Fruit fly (Drosophila melanogaster): ENCODE results near the gene mtgo.

Gene mtgo

dm6 chr2L:16545772-16546171 is 956 bp downstream of the mtgo start (continued):
- TF ChIP-seq CG11398 (GFP tag; optimal IDR thresholded peaks at IDR 0.05) (peak; percentile 16), emc (GFP tag; optimal IDR thresholded peaks at IDR 0.05) (peak; percentile 6), vnd (GFP tag; IDR thresholded peaks at IDR 0.05; ENCODE audit: partially characterized antibody) (no peak), CG1233 (GFP tag; optimal IDR thresholded peaks at IDR 0.05) (peak; percentile 47), PHDP (tag; optimal IDR thresholded peaks at IDR 0.05) (peak; percentile 85), Max (GFP tag; optimal IDR thresholded peaks at IDR 0.05) (peak; percentile 45), TFAM (GFP tag; optimal IDR thresholded peaks at IDR 0.05) (no peak), Dip2 (GFP tag; IDR thresholded peaks at IDR 0.05) (no peak), CG12236 (GFP tag; optimal IDR thresholded peaks at IDR 0.05) (no peak), zen2 (GFP tag; IDR thresholded peaks at IDR 0.05; ENCODE audit: partially characterized antibody) (no peak), CG11695 (GFP tag; IDR thresholded peaks at IDR 0.05) (peak; percentile 60; the same call in 2 of the 3 replicates), CG8478 (optimal IDR thresholded peaks at IDR 0.05) (no peak), CG12744 (GFP tag; optimal IDR thresholded peaks at IDR 0.05) (peak; percentile 12), tll (GFP tag; optimal IDR thresholded peaks at IDR 0.05) (no peak), MESR4 (GFP tag; optimal IDR thresholded peaks at IDR 0.05) (no peak), Hr39 (optimal IDR thresholded peaks at IDR 0.05) (no peak), Atf3 (GFP tag; optimal IDR thresholded peaks at IDR 0.05) (no peak), esg (GFP tag; conservative IDR thresholded peaks at IDR 0.05) (peak; percentile 54; the same call in 1 of the 2 replicates), Doc3 (GFP tag; IDR thresholded peaks at IDR 0.05; ENCODE audit: partially characterized antibody) (no peak), Hmx (GFP tag; optimal IDR thresholded peaks at IDR 0.05) (peak; percentile 7), CG11723 (GFP tag; optimal IDR thresholded peaks at IDR 0.05) (peak; percentile 36), CG7745 (tag; optimal IDR thresholded peaks at IDR 0.05) (no peak), CG7372 (GFP tag; IDR thresholded peaks at IDR 0.05) (0 out of 2 replicates have a peak, but pooled peaks have one; percentile 45), Xbp1 (GFP tag; optimal IDR thresholded peaks at IDR 0.05) (peak; percentile 64), CG9727 (GFP tag; optimal IDR thresholded peaks at IDR 0.05) (peak; percentile 67), unc-4 (GFP tag; IDR thresholded peaks at IDR 0.05; ENCODE audit: partially characterized antibody) (no peak), CG12769 (tag; optimal IDR thresholded peaks at IDR 0.05) (peak; percentile 75), Trl (optimal IDR thresholded peaks at IDR 0.05) (peak; percentile 67 to 68), Trl (GFP tag; optimal IDR thresholded peaks at IDR 0.05) (peak; percentile 11), CG9215 (GFP tag; IDR thresholded peaks at IDR 0.05) (peak; percentile 22; the same call in 1 of the 2 replicates), CG4730 (GFP tag; IDR thresholded peaks at IDR 0.05) (no peak), Blimp-1 (GFP tag; optimal IDR thresholded peaks at IDR 0.05) (peak; percentile 61), CG11560 (tag; IDR thresholded peaks at IDR 0.05) (no peak), ash1 (GFP tag; optimal IDR thresholded peaks at IDR 0.05) (no peak), corto (GFP tag; optimal IDR thresholded peaks at IDR 0.05) (peak; percentile 46), CTCF (GFP tag; optimal IDR thresholded peaks at IDR 0.05) (no peak), CG9797 (GFP tag; optimal IDR thresholded peaks at IDR 0.05) (no peak), CG32767 (GFP tag; IDR thresholded peaks at IDR 0.05) (peak; percentile 54; the same call in 1 of the 2 replicates), CG7271 (tag; optimal IDR thresholded peaks at IDR 0.05) (no peak), CG4424 (GFP tag; optimal IDR thresholded peaks at IDR 0.05) (peak; percentile 35), Oaz (GFP tag; IDR thresholded peaks at IDR 0.05) (0 out of 2 replicates have a peak, but pooled peaks have one; percentile 33), Hey (tag; optimal IDR thresholded peaks at IDR 0.05) (no peak), CG17359 (tag; optimal IDR thresholded peaks at IDR 0.05) (peak; percentile 72), CG18764 (GFP tag; optimal IDR thresholded peaks at IDR 0.05) (peak; percentile 1), Nf-YB (GFP tag; optimal IDR thresholded peaks at IDR 0.05) (peak; percentile 34), Camta (GFP tag; optimal IDR thresholded peaks at IDR 0.05) (peak; percentile 25), mirr (GFP tag; optimal IDR thresholded peaks at IDR 0.05) (no peak), nau (GFP tag; optimal IDR thresholded peaks at IDR 0.05) (peak; percentile 53), Fer2 (tag; optimal IDR thresholded peaks at IDR 0.05) (peak; percentile 5), ac (GFP tag; optimal IDR thresholded peaks at IDR 0.05) (no peak), nom (GFP tag; optimal IDR thresholded peaks at IDR 0.05) (peak; percentile 11), CG31224 (GFP tag; IDR thresholded peaks at IDR 0.05) (no peak)

Data from whole organism, embryonic.